Worm (Caenorhabditis elegans): ENCODE measurements around the gene erh-2.
A peak's percentile ranks its signal among the peaks of the same experiment; 100 is the strongest.

erh-2 gene

ce11 chrIII:4587177-4587576 lies 5.9 kb upstream of the erh-2 start, which contains the start of the genes F35G12.7 and smc-4:
Gene F35G12.7 (minus strand): TSS chrIII:4587330.
Gene smc-4 (plus strand): TSS chrIII:4587501.
- TF ChIP-seq rnt-1 (tag; optimal IDR thresholded peaks at IDR 0.05) (peak; percentile 69), vab-15 (tag; optimal IDR thresholded peaks at IDR 0.05) (peak; percentile 30), irx-1 (tag; optimal IDR thresholded peaks at IDR 0.05) (peak; percentile 46), F16B12.6 (tag; optimal IDR thresholded peaks at IDR 0.05) (peak; percentile 95), ceh-82 (tag; optimal IDR thresholded peaks at IDR 0.05) (peak in 2 of 3 experiments; percentile 35 to 47), unc-30 (tag; optimal IDR thresholded peaks at IDR 0.05) (no peak), efl-1 (optimal IDR thresholded peaks at IDR 0.05) (peak; percentile 81 to 89), efl-1 (GFP tag; optimal IDR thresholded peaks at IDR 0.05 in 1 of 2) (peak; percentile 89 to 99), ets-5 (GFP tag; IDR thresholded peaks at IDR 0.05) (no peak), dsc-1 (tag; optimal IDR thresholded peaks at IDR 0.05) (peak; percentile 64), ztf-4 (tag; optimal IDR thresholded peaks at IDR 0.05) (peak; percentile 26), egl-27 (tag; optimal IDR thresholded peaks at IDR 0.05) (no peak), nhr-28 (tag; optimal IDR thresholded peaks at IDR 0.05) (no peak), zag-1 (tag; optimal IDR thresholded peaks at IDR 0.05) (no peak), C04F5.9 (tag; optimal IDR thresholded peaks at IDR 0.05) (peak; percentile 48), ceh-88 (GFP tag; IDR thresholded peaks at IDR 0.05) (no peak), mdl-1 (tag; optimal IDR thresholded peaks at IDR 0.05) (peak in 1 of 2 experiments; percentile 33), nhr-85 (tag) (peak; percentile 58), blmp-1 (tag; optimal IDR thresholded peaks at IDR 0.05) (no peak), lin-15B (tag; optimal IDR thresholded peaks at IDR 0.05) (peak; percentile 35), dpl-1 (GFP tag; optimal IDR thresholded peaks at IDR 0.05) (peak; percentile 86 to 91 (median 91)), ces-1 (GFP tag; optimal IDR thresholded peaks at IDR 0.05) (no peak), snpc-4 (tag; optimal IDR thresholded peaks at IDR 0.05) (peak; percentile 9), unc-130 (tag; optimal IDR thresholded peaks at IDR 0.05) (peak; percentile 71), elt-3 (tag; optimal IDR thresholded peaks at IDR 0.05) (no peak), lin-14 (GFP tag; optimal IDR thresholded peaks at IDR 0.05) (no peak), mep-1 (tag; optimal IDR thresholded peaks at IDR 0.05) (peak; percentile 79), nhr-19 (GFP tag; conservative IDR thresholded peaks at IDR 0.05) (peak; percentile 71), zip-4 (GFP tag; optimal IDR thresholded peaks at IDR 0.05) (no peak), lin-39 (tag; optimal IDR thresholded peaks at IDR 0.05) (peak; percentile 15), swsn-7 (tag; optimal IDR thresholded peaks at IDR 0.05) (peak; percentile 64), unc-62 (GFP tag; optimal IDR thresholded peaks at IDR 0.05) (no peak), hpl-2 (GFP tag; optimal IDR thresholded peaks at IDR 0.05) (no peak), isw-1 (GFP tag; IDR thresholded peaks at IDR 0.05) (peak; percentile 51), ceh-8 (GFP tag; optimal IDR thresholded peaks at IDR 0.05) (peak; percentile 34), mab-9 (GFP tag; IDR thresholded peaks at IDR 0.05) (peak; percentile 41; the same call in 1 of the 2 replicates), unc-86 (tag; optimal IDR thresholded peaks at IDR 0.05) (peak; percentile 6), jun-1 (tag; optimal IDR thresholded peaks at IDR 0.05) (no peak), xbp-1 (tag; optimal IDR thresholded peaks at IDR 0.05) (peak; percentile 58), nhr-90 (tag; optimal IDR thresholded peaks at IDR 0.05; ENCODE audit: poor library complexity) (peak; percentile 38), grh-1 (GFP tag; IDR thresholded peaks at IDR 0.05) (peak; percentile 33; the same call in 1 of the 2 replicates), lin-35 (GFP tag; optimal IDR thresholded peaks at IDR 0.05) (peak; percentile 87 to 94), fkh-8 (tag; optimal IDR thresholded peaks at IDR 0.05) (peak; percentile 26), egl-13 (tag; optimal IDR thresholded peaks at IDR 0.05) (no peak), nhr-20 (tag; optimal IDR thresholded peaks at IDR 0.05) (peak; percentile 61), lsy-2 (tag; optimal IDR thresholded peaks at IDR 0.05) (peak; percentile 91 to 96), pag-3 (tag; optimal IDR thresholded peaks at IDR 0.05; ENCODE audit: borderline replicate concordance, insufficient read depth) (no peak), skn-1 (tag; optimal IDR thresholded peaks at IDR 0.05) (no peak), C16A3.4 (tag; optimal IDR thresholded peaks at IDR 0.05) (peak; percentile 70), nhr-77 (tag; optimal IDR thresholded peaks at IDR 0.05) (no peak), pqm-1 (tag; optimal IDR thresholded peaks at IDR 0.05) (no peak), ztf-11 (tag; optimal IDR thresholded peaks at IDR 0.05) (peak in 1 of 2 experiments; percentile 17), snu-23 (GFP tag; optimal IDR thresholded peaks at IDR 0.05) (peak; percentile 77)
